Fruit fly (Drosophila melanogaster): ENCODE measurements around the gene CCT1.

The CCT1 gene

DNA sequence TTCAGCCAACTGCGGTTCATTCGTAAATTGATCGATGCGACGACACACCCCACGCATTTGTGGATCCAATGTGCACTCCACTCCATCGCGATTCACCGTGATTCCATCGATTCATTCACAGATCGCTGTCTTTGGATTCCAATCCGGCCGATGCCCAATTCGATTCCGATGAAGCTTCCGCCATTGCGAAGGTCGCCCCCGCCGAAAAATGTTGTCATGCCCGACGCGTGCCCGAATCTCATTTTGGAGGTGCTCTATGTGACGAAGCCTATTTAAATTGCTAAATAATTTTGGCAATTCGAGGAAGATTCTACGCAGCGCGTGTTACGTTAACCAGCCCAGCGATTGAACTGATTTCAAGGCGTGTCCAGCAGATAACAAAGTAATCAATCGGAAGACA is 49.4 kb upstream of the CCT1 start (continued):
- TF ChIP-seq dimm (GFP tag; IDR thresholded peaks at IDR 0.05) (no peak), gt (GFP tag; IDR thresholded peaks at IDR 0.05) (no peak), ash1 (GFP tag; optimal IDR thresholded peaks at IDR 0.05) (no peak), CkIIα-i1 (GFP tag; IDR thresholded peaks at IDR 0.05) (no peak), CG12769 (tag; optimal IDR thresholded peaks at IDR 0.05) (peak; percentile 62), Rfx (GFP tag; IDR thresholded peaks at IDR 0.05) (no peak), CG2120 (GFP tag; optimal IDR thresholded peaks at IDR 0.05) (no peak), fd3F (GFP tag; optimal IDR thresholded peaks at IDR 0.05) (no peak), CG7357 (GFP tag; IDR thresholded peaks at IDR 0.05) (no peak), ems (GFP tag; optimal IDR thresholded peaks at IDR 0.05) (no peak), chinmo (GFP tag; IDR thresholded peaks at IDR 0.05; ENCODE audit: partially characterized antibody) (0 out of 4 replicates have a peak, but pooled peaks have one; percentile 85), btn (GFP tag; optimal IDR thresholded peaks at IDR 0.05) (no peak), CG8281 (tag; optimal IDR thresholded peaks at IDR 0.05) (no peak), CG10979 (tag; optimal IDR thresholded peaks at IDR 0.05) (no peak), C15 (GFP tag; IDR thresholded peaks at IDR 0.05) (no peak), Abd-B (GFP tag; optimal IDR thresholded peaks at IDR 0.05) (no peak), sd (tag; optimal IDR thresholded peaks at IDR 0.05) (peak; percentile 56)

DNA sequence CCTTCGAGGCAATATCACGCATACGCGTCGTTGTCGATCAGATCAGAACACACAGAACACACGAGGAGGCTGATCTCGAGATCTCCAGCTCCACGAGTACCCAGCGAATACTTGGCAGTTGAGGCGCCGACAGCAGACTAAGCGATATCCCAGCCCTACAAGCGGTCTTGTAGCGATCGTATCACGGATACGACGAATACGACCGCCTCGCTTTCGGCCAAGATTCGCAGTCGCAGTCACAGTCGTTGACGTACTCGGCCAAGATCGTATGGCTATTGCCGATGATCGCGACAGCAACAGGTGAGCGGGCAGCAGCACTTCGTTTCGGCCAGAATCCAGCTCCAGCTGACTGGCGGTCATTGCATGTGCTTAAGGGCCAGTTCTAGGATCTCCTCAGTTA is 48.5 kb upstream of the CCT1 start, which contains the start of gene CG5326:
Gene CG5326, minus strand, starts transcription at position 158 of the 400 bp plus-strand sequence.
- peak; percentile 24; the same call in 1 of the 3 replicates for TF ChIP-seq so (GFP tag; IDR thresholded peaks at IDR 0.05)
- no peak for TF ChIP-seq sqz (GFP tag; optimal IDR thresholded peaks at IDR 0.05)
- TF ChIP-seq Poxn (GFP tag; IDR thresholded peaks at IDR 0.05) = no peak
- TF ChIP-seq CG11085 (GFP tag; IDR thresholded peaks at IDR 0.05) = no peak
- TF ChIP-seq CG6175 (GFP tag; IDR thresholded peaks at IDR 0.05) = 0 out of 3 replicates have a peak, but pooled peaks have one; percentile 24
- TF ChIP-seq E2f1 (GFP tag; IDR thresholded peaks at IDR 0.05) = no peak
- no peak for TF ChIP-seq slbo (GFP tag; IDR thresholded peaks at IDR 0.05)
- no peak for TF ChIP-seq CG7928 (GFP tag; optimal IDR thresholded peaks at IDR 0.05)
- no peak for TF ChIP-seq vvl (GFP tag; IDR thresholded peaks at IDR 0.05)
- no peak for TF ChIP-seq bowl (GFP tag; IDR thresholded peaks at IDR 0.05)
- TF ChIP-seq Fer3 (tag; optimal IDR thresholded peaks at IDR 0.05) = no peak
- TF ChIP-seq az2 (GFP tag; optimal IDR thresholded peaks at IDR 0.05) = no peak
- no peak for TF ChIP-seq HmgD (GFP tag; optimal IDR thresholded peaks at IDR 0.05)
- TF ChIP-seq scrt (GFP tag; optimal IDR thresholded peaks at IDR 0.05) = no peak
- no peak for TF ChIP-seq CG3847 (GFP tag; IDR thresholded peaks at IDR 0.05)
- no peak for TF ChIP-seq CG10209 (GFP tag; optimal IDR thresholded peaks at IDR 0.05)
- TF ChIP-seq NfI (GFP tag; optimal IDR thresholded peaks at IDR 0.05) = no peak
- no peak for TF ChIP-seq B-H2 (GFP tag; optimal IDR thresholded peaks at IDR 0.05)
- no peak for TF ChIP-seq CG4404 (GFP tag; IDR thresholded peaks at IDR 0.05)
- no peak for TF ChIP-seq CG15601 (tag; optimal IDR thresholded peaks at IDR 0.05)
- no peak for TF ChIP-seq CG16815 (GFP tag; optimal IDR thresholded peaks at IDR 0.05)
- TF ChIP-seq zf30C (GFP tag; optimal IDR thresholded peaks at IDR 0.05) = no peak
- no peak for TF ChIP-seq Hmx (GFP tag; optimal IDR thresholded peaks at IDR 0.05)
- no peak for TF ChIP-seq kni (GFP tag; optimal IDR thresholded peaks at IDR 0.05)
- TF ChIP-seq sob (GFP tag; IDR thresholded peaks at IDR 0.05) = peak; percentile 23; the same call in 1 of the 2 replicates
- peak; percentile 39; the same call in 1 of the 2 replicates for TF ChIP-seq chm (GFP tag; IDR thresholded peaks at IDR 0.05)
- TF ChIP-seq CG8924 (tag; optimal IDR thresholded peaks at IDR 0.05) = no peak
- no peak for TF ChIP-seq ems (GFP tag; optimal IDR thresholded peaks at IDR 0.05)
- peak; percentile 24 for TF ChIP-seq CG10543 (GFP tag; optimal IDR thresholded peaks at IDR 0.05)
- TF ChIP-seq gt (GFP tag; IDR thresholded peaks at IDR 0.05) = no peak
- no peak for TF ChIP-seq CG17568 (GFP tag; optimal IDR thresholded peaks at IDR 0.05)
- no peak for TF ChIP-seq twi (tag; optimal IDR thresholded peaks at IDR 0.05)
- no peak for TF ChIP-seq Dad (GFP tag; optimal IDR thresholded peaks at IDR 0.05)
- peak; percentile 49 for TF ChIP-seq nom (GFP tag; optimal IDR thresholded peaks at IDR 0.05)
- peak; percentile 36 for TF ChIP-seq CG12769 (tag; optimal IDR thresholded peaks at IDR 0.05)
- no peak for TF ChIP-seq CG3726 (GFP tag; IDR thresholded peaks at IDR 0.05)
- peak; percentile 91 for TF ChIP-seq Deaf1 (tag; optimal IDR thresholded peaks at IDR 0.05)
